Worm (Caenorhabditis elegans) whole organism, late embryonic: ENCODE results near the gene tag-321.

Source experiments
- ama-1 ChIP-seq: fragments of 150-350 bp; optimal IDR thresholded peaks from 2 replicates; lab custom pipeline; 2014
- ceh-18 ChIP-seq: sonication (generic microtip); optimal IDR thresholded peaks from 2 replicates; lab custom pipeline; 2016; ENCODE audit warnings: missing genetic modification characterization, missing compliant biosample characterization
- ceh-45 ChIP-seq: fragments of 200-800 bp; sonication (Bioruptor generic); IDR thresholded peaks from 2 replicates; pipeline ENCODE4 v1.3.6; 2022; ENCODE audit warnings: missing genetic modification reagents, missing genetic modification characterization, missing compliant biosample characterization
- ceh-48 ChIP-seq: sonication (generic microtip); optimal IDR thresholded peaks from 2 replicates; lab custom pipeline; 2016; ENCODE audit warnings: missing genetic modification characterization, inconsistent platforms, missing compliant biosample characterization
- dmd-4 ChIP-seq: sonication (generic microtip); optimal IDR thresholded peaks from 2 replicates; lab custom pipeline; 2016; ENCODE audit warnings: borderline replicate concordance, missing genetic modification characterization, missing compliant biosample characterization
- fkh-10 ChIP-seq: fragments of 150-350 bp; optimal IDR thresholded peaks from 2 replicates; lab custom pipeline; 2014; ENCODE audit warnings: missing biosample characterization, missing genetic modification reagents, missing genetic modification characterization
- hlh-30 ChIP-seq: sonication (generic microtip); optimal IDR thresholded peaks from 2 replicates; lab custom pipeline; 2017; ENCODE audit warnings: antibody characterized with exemption, missing genetic modification characterization, missing compliant biosample characterization; ENCODE audit not compliant: insufficient read depth
- hlh-8 ChIP-seq: sonication (generic microtip); optimal IDR thresholded peaks from 2 replicates; lab custom pipeline; 2016; ENCODE audit warnings: missing genotype, missing genetic modification characterization, missing compliant biosample characterization
- lin-11 ChIP-seq: fragments of 200-800 bp; sonication (Bioruptor generic); optimal IDR thresholded peaks from 2 replicates; lab custom pipeline; 2018; ENCODE audit warnings: mild to moderate bottlenecking, missing genetic modification characterization, missing compliant biosample characterization
- nfya-1 ChIP-seq: sonication (generic microtip); optimal IDR thresholded peaks from 2 replicates; lab custom pipeline; 2017; ENCODE audit warnings: missing genetic modification characterization, mild to moderate bottlenecking, missing compliant biosample characterization, antibody characterized with exemption, moderate library complexity
- nhr-11 ChIP-seq: fragments of 150-350 bp; optimal IDR thresholded peaks from 2 replicates; lab custom pipeline; 2014; ENCODE audit warnings: missing biosample characterization, missing genetic modification characterization
- unc-3 ChIP-seq, 2 experiments: fragments of 200-800 bp in 1 of 2; sonication (Bioruptor generic) in 1 of 2; sonication (generic microtip) in 1 of 2; conservative IDR thresholded peaks in 1 of 2; optimal IDR thresholded peaks in 1 of 2; 2 replicates each; pipeline versions ENCODE4 v1.3.6 to Lab custom; 2016 to 2022; ENCODE audit warnings: missing compliant biosample characterization in 2 of 2, missing genetic modification characterization in 2 of 2, missing genetic modification reagents in 1 of 2
- unc-42 ChIP-seq: sonication (generic microtip); optimal IDR thresholded peaks from 2 replicates; lab custom pipeline; 2016; ENCODE audit warnings: missing genotype, missing genetic modification characterization, missing compliant biosample characterization
- unc-86 ChIP-seq: sonication (generic microtip); optimal IDR thresholded peaks from 2 replicates; lab custom pipeline; 2016; ENCODE audit warnings: missing genetic modification characterization, missing compliant biosample characterization

DNA sequence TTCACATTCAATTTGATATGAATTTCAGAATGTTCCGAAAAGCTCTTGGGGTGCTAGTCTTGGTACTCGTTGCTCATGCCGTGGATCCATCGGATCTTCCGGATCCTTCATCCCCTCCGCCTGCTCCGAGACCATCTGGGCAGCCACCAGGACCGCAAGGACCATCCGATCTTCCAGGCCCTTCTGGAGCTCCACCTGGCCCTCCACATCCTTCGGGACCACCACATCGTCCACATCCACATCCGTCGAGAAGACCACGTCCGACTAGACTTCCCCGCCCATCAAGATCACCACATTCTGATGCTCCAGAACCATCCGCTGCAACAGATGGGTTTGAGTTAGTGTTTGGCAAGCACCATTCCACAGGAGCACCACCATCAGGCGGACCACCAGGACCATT lies 49.0 kb downstream of the tag-321 start, which contains the start of gene clx-1:
- TF ChIP-seq ama-1 (lab: Kevin White, UChicago) (no peak), unc-42 (tag; lab: Kevin White, UChicago) (no peak), ceh-45 (GFP tag; lab: Robert Waterston, UW) (no peak), hlh-30 (no peak), ceh-48 (tag; lab: Kevin White, UChicago) (no peak), ceh-18 (tag; lab: Kevin White, UChicago) (no peak), nhr-11 (tag; lab: Kevin White, UChicago) (no peak), dmd-4 (tag; lab: Kevin White, UChicago) (no peak), nfya-1 (no peak), lin-11 (no peak), unc-3 (GFP tag; conservative IDR thresholded peaks at IDR 0.05; lab: Robert Waterston, UW) (no peak), unc-3 (tag; optimal IDR thresholded peaks at IDR 0.05; lab: Kevin White, UChicago) (no peak), unc-86 (tag; lab: Kevin White, UChicago) (no peak), hlh-8 (no peak), fkh-10 (GFP tag; lab: Kevin White, UChicago) (no peak)
